Worm (Caenorhabditis elegans): Measurements from ENCODE around the gene cpf-2.

The cpf-2 gene

DNA sequence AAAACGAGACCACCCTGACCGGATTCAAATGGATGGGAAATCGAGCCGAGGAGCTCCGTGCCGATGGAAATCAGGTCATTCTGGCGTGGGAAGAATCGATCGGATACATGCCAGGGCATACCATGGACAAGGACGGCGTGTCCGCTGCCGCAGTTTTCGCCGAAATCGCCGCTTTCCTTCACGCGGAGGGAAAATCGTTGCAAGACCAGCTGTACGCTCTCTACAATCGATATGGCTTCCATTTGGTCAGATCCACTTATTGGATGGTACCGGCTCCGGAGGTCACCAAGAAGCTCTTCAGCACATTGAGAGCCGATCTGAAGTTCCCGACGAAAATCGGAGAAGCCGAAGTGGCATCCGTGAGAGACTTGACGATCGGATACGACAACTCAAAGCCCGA is 33.3 kb upstream of the cpf-2 start:
- no peak for TF ChIP-seq unc-130 (GFP tag; optimal IDR thresholded peaks at IDR 0.05)
- peak; percentile 69 for TF ChIP-seq zfh-2 (GFP tag; conservative IDR thresholded peaks at IDR 0.05)

DNA sequence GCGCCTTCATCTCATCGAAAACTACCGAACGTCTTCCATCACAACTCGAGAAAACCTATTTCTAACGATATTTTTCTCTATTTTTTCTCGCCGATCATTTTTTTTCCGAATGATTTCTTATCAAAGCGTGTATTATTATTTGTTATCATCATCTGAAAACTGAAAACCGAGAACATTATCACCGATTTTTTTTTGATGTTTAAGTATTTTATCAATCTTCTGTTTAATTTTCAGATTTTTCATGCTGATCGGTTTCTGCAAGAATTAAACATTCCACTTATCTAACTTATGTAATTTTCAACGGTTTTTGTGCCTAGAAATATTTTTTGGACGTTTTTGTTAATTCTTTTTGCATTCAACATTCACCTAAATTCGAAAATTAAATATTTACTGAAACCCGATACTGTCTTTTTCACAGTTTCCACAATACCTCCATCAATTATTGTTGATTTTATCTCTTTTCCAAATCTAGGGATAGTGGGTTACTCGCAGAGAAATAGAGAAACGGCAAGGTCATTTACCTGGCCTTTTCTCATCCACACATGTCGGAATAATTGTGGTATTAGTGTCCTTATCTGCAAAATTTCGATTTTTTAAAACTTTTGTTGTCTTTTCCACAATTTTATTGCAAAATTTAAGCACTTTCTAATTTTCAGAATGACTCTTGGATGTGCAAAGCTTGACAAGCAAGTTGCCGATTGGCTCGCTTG is 30.2 kb upstream of the cpf-2 start, which contains the start of gene pgm-2:
pgm-2 (plus strand) TSS at position 657 of the 710 bp plus-strand sequence.
- TF ChIP-seq mcd-1 (GFP tag; IDR thresholded peaks at IDR 0.05) (no peak), nfya-1 (tag; optimal IDR thresholded peaks at IDR 0.05; ENCODE audit: borderline replicate concordance, insufficient read depth) (no peak), madf-10 (tag; optimal IDR thresholded peaks at IDR 0.05) (no peak), lin-40 (tag; optimal IDR thresholded peaks at IDR 0.05) (no peak), Y67H2A.10 (GFP tag; conservative IDR thresholded peaks at IDR 0.05) (no peak), dpff-1 (tag; optimal IDR thresholded peaks at IDR 0.05) (peak; percentile 39), atf-7 (tag; optimal IDR thresholded peaks at IDR 0.05) (no peak), F55B11.4 (tag; optimal IDR thresholded peaks at IDR 0.05; ENCODE audit: borderline replicate concordance, insufficient read depth) (no peak), T26A5.8 (tag; optimal IDR thresholded peaks at IDR 0.05) (no peak), lsy-27 (tag; optimal IDR thresholded peaks at IDR 0.05; ENCODE audit: borderline replicate concordance, insufficient read depth) (no peak), C17E4.6 (GFP tag; IDR thresholded peaks at IDR 0.05) (no peak), efl-1 (GFP tag; optimal IDR thresholded peaks at IDR 0.05) (no peak), Y53F4B.3 (GFP tag; IDR thresholded peaks at IDR 0.05) (no peak), sea-2 (GFP tag; IDR thresholded peaks at IDR 0.05) (no peak), nfyb-1 (GFP tag; IDR thresholded peaks at IDR 0.05) (0 out of 2 replicates have a peak, but pooled peaks have one; percentile 6), repo-1 (tag; optimal IDR thresholded peaks at IDR 0.05) (peak; percentile 58), mes-4 (tag; optimal IDR thresholded peaks at IDR 0.05) (no peak), nfya-2 (GFP tag; IDR thresholded peaks at IDR 0.05) (0 out of 2 replicates have a peak, but pooled peaks have one; percentile 15), nhr-80 (tag; optimal IDR thresholded peaks at IDR 0.05) (peak; percentile 45), F37B4.10 (GFP tag; IDR thresholded peaks at IDR 0.05) (no peak), zim-3 (tag; optimal IDR thresholded peaks at IDR 0.05) (no peak), ceh-40 (GFP tag; IDR thresholded peaks at IDR 0.05) (no peak), bed-2 (GFP tag; IDR thresholded peaks at IDR 0.05) (no peak), attf-3 (GFP tag; conservative IDR thresholded peaks at IDR 0.05) (no peak), ztf-28 (GFP tag; IDR thresholded peaks at IDR 0.05) (no peak), pbrm-1 (GFP tag; IDR thresholded peaks at IDR 0.05) (no peak), tlf-1 (GFP tag; optimal IDR thresholded peaks at IDR 0.05) (peak; percentile 37), tbp1 (GFP tag; optimal IDR thresholded peaks at IDR 0.05) (no peak), K11D2.4 (GFP tag; IDR thresholded peaks at IDR 0.05) (no peak), hrde-1 (tag; optimal IDR thresholded peaks at IDR 0.05; ENCODE audit: borderline replicate concordance) (no peak), snpc-3.4 (tag; optimal IDR thresholded peaks at IDR 0.05) (no peak), T07F8.4 (tag; optimal IDR thresholded peaks at IDR 0.05) (no peak), ama-1 (optimal IDR thresholded peaks at IDR 0.05) (no peak), ama-1 (GFP tag; optimal IDR thresholded peaks at IDR 0.05) (no peak), rec-8 (tag; optimal IDR thresholded peaks at IDR 0.05) (no peak), ceh-100 (GFP tag; IDR thresholded peaks at IDR 0.05) (no peak), dpl-1 (GFP tag; optimal IDR thresholded peaks at IDR 0.05) (no peak), hlh-12 (tag; optimal IDR thresholded peaks at IDR 0.05) (no peak), madf-3 (GFP tag; IDR thresholded peaks at IDR 0.05) (no peak), fkh-3 (tag; optimal IDR thresholded peaks at IDR 0.05) (no peak), snpc-1.3 (tag; optimal IDR thresholded peaks at IDR 0.05; ENCODE audit: insufficient read depth) (peak; percentile 7), madf-6 (GFP tag; IDR thresholded peaks at IDR 0.05) (no peak), attf-5 (GFP tag; optimal IDR thresholded peaks at IDR 0.05) (no peak), mxl-1 (tag; optimal IDR thresholded peaks at IDR 0.05) (no peak), nhr-179 (tag; optimal IDR thresholded peaks at IDR 0.05) (no peak)

All from whole organism, young adult.